Worm (Caenorhabditis elegans): ENCODE data around the gene pafo-1.

ce11 chrV:11528633-11529327 lies 7.3 kb downstream of the pafo-1 start:
- no peak for TF ChIP-seq lin-35 (GFP tag; optimal IDR thresholded peaks at IDR 0.05)
- TF ChIP-seq lsl-1 (GFP tag; optimal IDR thresholded peaks at IDR 0.05) = no peak
- TF ChIP-seq nhr-179 (tag; optimal IDR thresholded peaks at IDR 0.05) = no peak
- TF ChIP-seq unc-62 (GFP tag; optimal IDR thresholded peaks at IDR 0.05) = no peak
- TF ChIP-seq F33H1.4 (GFP tag; IDR thresholded peaks at IDR 0.05) = no peak
- TF ChIP-seq hrde-1 (tag; optimal IDR thresholded peaks at IDR 0.05; ENCODE audit: borderline replicate concordance) = no peak
- no peak for TF ChIP-seq madf-6 (GFP tag; IDR thresholded peaks at IDR 0.05)
